Worm (Caenorhabditis elegans) whole organism, L4 larva: Measurements from ENCODE around the gene T06C12.12.
"Not testable (repeated sequence)": the region's sequence is repeated elsewhere in the genome, so short reads cannot be mapped to it uniquely, and the experiment has no call there.

ENCODE experiments used
- F10B5.3 ChIP-seq: sonication (generic microtip); optimal IDR thresholded peaks from 2 replicates; lab custom pipeline; 2016; ENCODE audit warnings: mild to moderate bottlenecking, missing genetic modification characterization, missing compliant biosample characterization
- F44E2.7 ChIP-seq: fragments of 200-800 bp; sonication (Bioruptor generic); IDR thresholded peaks from 2 replicates; pipeline ENCODE4 v2.1.2; 2022; ENCODE audit warnings: missing genetic modification characterization, missing compliant biosample characterization
- T20F7.1 ChIP-seq: fragments of 200-800 bp; sonication (Bioruptor generic); optimal IDR thresholded peaks from 2 replicates; lab custom pipeline; 2018; ENCODE audit warnings: mild to moderate bottlenecking, missing genetic modification characterization, missing compliant biosample characterization
- T26A8.4 ChIP-seq: fragments of 200-800 bp; sonication (Bioruptor generic); IDR thresholded peaks from 2 replicates; pipeline ENCODE4 v1.3.6; 2022; ENCODE audit warnings: missing genetic modification characterization, missing compliant biosample characterization
- Y105C5A.15 ChIP-seq: fragments of 200-800 bp; sonication (Bioruptor generic); IDR thresholded peaks from 2 replicates; pipeline ENCODE4 v1.3.6; 2022; ENCODE audit warnings: missing genetic modification characterization, missing compliant biosample characterization
- Y48G9A.11 ChIP-seq: fragments of 200-800 bp; sonication (Bioruptor generic); IDR thresholded peaks from 2 replicates; pipeline ENCODE4 v1.3.6; 2022; ENCODE audit warnings: missing genetic modification reagents, missing genetic modification characterization, missing compliant biosample characterization
- ZK546.5 ChIP-seq, 2 experiments: sonication (generic microtip); optimal IDR thresholded peaks; 2 replicates each; lab custom pipeline; 2017; ENCODE audit warnings: missing biosample characterization in 2 of 2, missing genetic modification characterization in 2 of 2
- aly-2 ChIP-seq: sonication (generic microtip); optimal IDR thresholded peaks from 2 replicates; lab custom pipeline; 2018; ENCODE audit warnings: missing biosample characterization, missing genetic modification characterization
- ceh-32 ChIP-seq: sonication (generic microtip); optimal IDR thresholded peaks from 2 replicates; lab custom pipeline; 2016; ENCODE audit warnings: mild to moderate bottlenecking, missing genetic modification characterization, missing compliant biosample characterization; ENCODE audit not compliant: poor library complexity
- ceh-44 ChIP-seq: fragments of 200-800 bp; sonication (Bioruptor generic); IDR thresholded peaks from 2 replicates; pipeline ENCODE4 v1.3.6; 2022; ENCODE audit warnings: missing genetic modification reagents, missing genetic modification characterization, missing compliant biosample characterization
- cey-2 ChIP-seq: sonication (generic microtip); optimal IDR thresholded peaks from 3 replicates; lab custom pipeline; 2017; ENCODE audit warnings: missing genetic modification characterization, mild to moderate bottlenecking, missing compliant biosample characterization, antibody characterized with exemption, borderline replicate concordance; ENCODE audit not compliant: insufficient read depth
- daf-12 ChIP-seq: fragments of 150-350 bp; optimal IDR thresholded peaks from 2 replicates; lab custom pipeline; 2014; ENCODE audit warnings: missing biosample characterization, missing genetic modification reagents, missing genetic modification characterization
- daf-19 ChIP-seq: fragments of 200-800 bp; sonication (Bioruptor generic); conservative IDR thresholded peaks from 2 replicates; pipeline ENCODE4 v1.3.6; 2022; ENCODE audit warnings: missing genetic modification characterization, missing compliant biosample characterization
- dve-1 ChIP-seq: sonication (generic microtip); optimal IDR thresholded peaks from 2 replicates; lab custom pipeline; 2017; ENCODE audit warnings: antibody characterized with exemption, mild to moderate bottlenecking, missing genetic modification characterization, missing compliant biosample characterization; ENCODE audit not compliant: insufficient read depth
- fos-1 ChIP-seq: fragments of 150-350 bp; optimal IDR thresholded peaks from 2 replicates; lab custom pipeline; 2014; ENCODE audit warnings: missing biosample characterization, missing genetic modification characterization
- hif-1 ChIP-seq, 2 experiments: sonication (generic microtip); optimal IDR thresholded peaks; 2 replicates each; lab custom pipeline; 2016 to 2017; ENCODE audit warnings: missing compliant biosample characterization in 2 of 2, missing genetic modification characterization in 2 of 2, missing genetic modification reagents in 2 of 2, missing genotype in 2 of 2, mild to moderate bottlenecking in 1 of 2
- lim-7 ChIP-seq: fragments of 200-800 bp; sonication (Bioruptor generic); IDR thresholded peaks from 2 replicates; pipeline ENCODE4 v1.3.6; 2022; ENCODE audit warnings: missing genetic modification characterization, missing compliant biosample characterization
- lin-39 ChIP-seq: fragments of 150-350 bp; optimal IDR thresholded peaks from 2 replicates; lab custom pipeline; 2014; ENCODE audit warnings: missing biosample characterization, missing genetic modification reagents, missing genetic modification characterization
- mxl-2 ChIP-seq: fragments of 200-800 bp; sonication (Bioruptor generic); conservative IDR thresholded peaks from 2 replicates; pipeline ENCODE4 v1.3.6; 2022; ENCODE audit warnings: missing genetic modification reagents, missing genetic modification characterization, missing compliant biosample characterization
- nhr-111 ChIP-seq: fragments of 200-800 bp; sonication (Bioruptor generic); optimal IDR thresholded peaks from 2 replicates; lab custom pipeline; 2018; ENCODE audit warnings: mild to moderate bottlenecking, missing genetic modification characterization, missing compliant biosample characterization
- nhr-237 ChIP-seq: sonication (generic microtip); optimal IDR thresholded peaks from 2 replicates; lab custom pipeline; 2017; ENCODE audit warnings: missing biosample characterization, missing genetic modification characterization
- nhr-25 ChIP-seq: sonication (generic microtip); optimal IDR thresholded peaks from 2 replicates; lab custom pipeline; 2017; ENCODE audit warnings: missing genetic modification characterization, mild to moderate bottlenecking, missing compliant biosample characterization, antibody characterized with exemption, moderate library complexity, borderline replicate concordance; ENCODE audit not compliant: insufficient read depth
- nhr-41 ChIP-seq: fragments of 200-800 bp; sonication (Bioruptor generic); IDR thresholded peaks from 2 replicates; pipeline ENCODE4 v1.3.6; 2022; ENCODE audit warnings: missing genetic modification reagents, missing genetic modification characterization, missing compliant biosample characterization
- php-3 ChIP-seq: fragments of 200-800 bp; sonication (Bioruptor generic); IDR thresholded peaks from 2 replicates; pipeline ENCODE4 v1.3.6; 2022; ENCODE audit warnings: missing genetic modification reagents, missing genetic modification characterization, missing compliant biosample characterization
- rbr-2 ChIP-seq: sonication (generic microtip); optimal IDR thresholded peaks from 2 replicates; lab custom pipeline; 2016; ENCODE audit warnings: missing genotype, missing genetic modification characterization, missing compliant biosample characterization
- saeg-2 ChIP-seq: fragments of 200-800 bp; sonication (Bioruptor generic); IDR thresholded peaks from 2 replicates; pipeline ENCODE4 v1.3.6; 2022; ENCODE audit warnings: missing genetic modification reagents, missing genetic modification characterization, missing compliant biosample characterization
- snpc-4 ChIP-seq: fragments of 150-350 bp; optimal IDR thresholded peaks from 2 replicates; lab custom pipeline; 2014; ENCODE audit warnings: missing biosample characterization, missing genetic modification characterization
- tra-1 ChIP-seq: fragments of 200-800 bp; sonication (Bioruptor generic); IDR thresholded peaks from 2 replicates; pipeline ENCODE4 v1.3.6; 2022; ENCODE audit warnings: missing genetic modification reagents, missing genetic modification characterization, missing compliant biosample characterization
- unc-62 ChIP-seq, 3 experiments: fragments of 150-350 bp in 1 of 3; sonication (generic microtip); optimal IDR thresholded peaks in 2 of 3; peaks in 1 of 3; 1 replicate in 1 of 3; 2 replicates in 2 of 3; lab custom pipeline; 2014 to 2017; ENCODE audit warnings: missing biosample characterization in 3 of 3, missing genetic modification characterization in 3 of 3, missing genetic modification reagents in 3 of 3, missing genotype in 1 of 3
- vab-7 ChIP-seq: fragments of 200-800 bp; sonication (Bioruptor generic); IDR thresholded peaks from 2 replicates; pipeline ENCODE4 v1.3.6; 2022; ENCODE audit warnings: missing genetic modification reagents, missing genetic modification characterization, missing compliant biosample characterization
- zag-1 ChIP-seq: fragments of 150-350 bp; optimal IDR thresholded peaks from 2 replicates; lab custom pipeline; 2014; ENCODE audit warnings: missing biosample characterization, missing genetic modification characterization
- zfp-3 ChIP-seq: fragments of 200-800 bp; sonication (Bioruptor generic); conservative IDR thresholded peaks from 2 replicates; pipeline ENCODE4 v1.3.6; 2022; ENCODE audit warnings: missing genetic modification reagents, missing genetic modification characterization, missing compliant biosample characterization
- zip-2 ChIP-seq: fragments of 150-350 bp; optimal IDR thresholded peaks from 2 replicates; lab custom pipeline; 2014; ENCODE audit warnings: missing biosample characterization, missing genetic modification characterization

Gene T06C12.12

ce11 chrV:15891761-15892160 lies at the start of gene T06C12.12:
Gene T06C12.12 (plus strand): TSS chrV:15892061.
- TF ChIP-seq snpc-4, result no peak
- TF ChIP-seq lin-39 (tag; lab: Kevin White, UChicago), result no peak
- TF ChIP-seq fos-1 (tag; lab: Kevin White, UChicago), result no peak
- TF ChIP-seq dve-1 (tag; lab: Kevin White, UChicago), result no peak
- TF ChIP-seq saeg-2 (GFP tag; lab: Robert Waterston, UW), result no peak
- no peak for TF ChIP-seq aly-2
- no peak for TF ChIP-seq cey-2 (tag; lab: Kevin White, UChicago)
- no peak for TF ChIP-seq rbr-2
- TF ChIP-seq nhr-41 (GFP tag; lab: Robert Waterston, UW), result no peak
- TF ChIP-seq zfp-3 (GFP tag; lab: Robert Waterston, UW), result no peak
- TF ChIP-seq nhr-237 (tag; lab: Kevin White, UChicago), result no peak
- no peak for TF ChIP-seq F10B5.3
- TF ChIP-seq zip-2 (tag; lab: Kevin White, UChicago), result no peak
- no peak for TF ChIP-seq Y105C5A.15 (GFP tag; lab: Robert Waterston, UW)
- TF ChIP-seq, all 104 proteins: peak for 0

- TF ChIP-seq unc-62 (GFP tag; optimal IDR thresholded peaks at IDR 0.05 in 1 of 2; lab: Kevin White, UChicago), result peak in 1 of 2 experiments; percentile 48
- TF ChIP-seq unc-62 (tag; optimal IDR thresholded peaks at IDR 0.05; lab: Kevin White, UChicago), result not testable (repeated sequence)
These were observed 41.5 kb upstream of the T06C12.12 start, which contains the start of gene srh-147 for ce11 chrV:15850276-15850811. Gene srh-147 (minus strand): TSS chrV:15850326.

- TF ChIP-seq zag-1 (tag; lab: Kevin White, UChicago), result no peak
- no peak for TF ChIP-seq ceh-44 (GFP tag; lab: Robert Waterston, UW)
- no peak for TF ChIP-seq F44E2.7
- no peak for TF ChIP-seq ceh-32
- TF ChIP-seq T26A8.4 (GFP tag; lab: Robert Waterston, UW), result no peak
- TF ChIP-seq aly-2, result no peak
- TF ChIP-seq T20F7.1 (GFP tag; lab: Kevin White, UChicago), result no peak
- TF ChIP-seq daf-19 (GFP tag; lab: Robert Waterston, UW), result no peak
- TF ChIP-seq ZK546.5 (tag; optimal IDR thresholded peaks at IDR 0.05; lab: Kevin White, UChicago), result no peak
- no peak for TF ChIP-seq daf-12 (tag; lab: Kevin White, UChicago)
- TF ChIP-seq fos-1 (tag; lab: Kevin White, UChicago), result no peak
- no peak for TF ChIP-seq zip-2 (tag; lab: Kevin White, UChicago)
- TF ChIP-seq mxl-2 (GFP tag; lab: Robert Waterston, UW), result no peak
- TF ChIP-seq, all 104 proteins: peak for 0
These were observed 33.6 kb upstream of the T06C12.12 start, which contains the start of gene srh-148 for ce11 chrV:15858292-15858691. Gene srh-148 (minus strand): TSS chrV:15858392.

- TF ChIP-seq lim-7, result no peak
- TF ChIP-seq vab-7 (GFP tag; lab: Robert Waterston, UW), result no peak
- no peak for TF ChIP-seq ceh-44 (GFP tag; lab: Robert Waterston, UW)
- TF ChIP-seq hif-1 (tag; optimal IDR thresholded peaks at IDR 0.05; lab: Kevin White, UChicago), result no peak
- TF ChIP-seq tra-1, result no peak
- TF ChIP-seq dve-1 (tag; lab: Kevin White, UChicago), result no peak
- TF ChIP-seq nhr-111, result no peak
- no peak for TF ChIP-seq Y48G9A.11 (GFP tag; lab: Robert Waterston, UW)
- TF ChIP-seq nhr-25 (tag; lab: Kevin White, UChicago), result no peak
- TF ChIP-seq php-3 (GFP tag; lab: Robert Waterston, UW), result no peak
These were observed 29.3 kb upstream of the T06C12.12 start, which contains the start of gene srz-12 for ce11 chrV:15862599-15862998. Gene srz-12 (minus strand): TSS chrV:15862699.
